Fruit fly (Drosophila melanogaster): Measurements from ENCODE around the gene eIF4E1.
A peak's percentile ranks its signal among the peaks of the same experiment; 100 is the strongest.

Gene eIF4E1

dm6 chr3L:9358713-9359040, 43.6 kb downstream of the eIF4E1 start, which contains the start of the genes UGP and Svip (continued):
- no peak for TF ChIP-seq crol (GFP tag; IDR thresholded peaks at IDR 0.05)
- peak; percentile 3 for TF ChIP-seq Ets97D (GFP tag; optimal IDR thresholded peaks at IDR 0.05)
- peak; percentile 24 for TF ChIP-seq CG12391 (tag; optimal IDR thresholded peaks at IDR 0.05)
- 0 out of 2 replicates have a peak, but pooled peaks have one; percentile 8 for TF ChIP-seq Atf6 (GFP tag; IDR thresholded peaks at IDR 0.05)
- TF ChIP-seq CG12659 (GFP tag; optimal IDR thresholded peaks at IDR 0.05), result peak; percentile 17
- TF ChIP-seq lilli (GFP tag; optimal IDR thresholded peaks at IDR 0.05), result peak; percentile 3
- TF ChIP-seq crp (GFP tag; optimal IDR thresholded peaks at IDR 0.05), result peak; percentile 77 to 95
- no peak for TF ChIP-seq CG7745 (tag; optimal IDR thresholded peaks at IDR 0.05)

- TF ChIP-seq ranshi (GFP tag; IDR thresholded peaks at IDR 0.05) (no peak), CG8478 (optimal IDR thresholded peaks at IDR 0.05) (no peak), tx (GFP tag; optimal IDR thresholded peaks at IDR 0.05) (no peak), CG7357 (GFP tag; IDR thresholded peaks at IDR 0.05) (no peak), CG1603 (tag; optimal IDR thresholded peaks at IDR 0.05) (no peak), CG11456 (GFP tag; IDR thresholded peaks at IDR 0.05) (no peak), ATbp (GFP tag; optimal IDR thresholded peaks at IDR 0.05) (no peak), Xbp1 (GFP tag; optimal IDR thresholded peaks at IDR 0.05) (no peak), Vsx1 (GFP tag; optimal IDR thresholded peaks at IDR 0.05) (peak; percentile 75), CG4854 (GFP tag; optimal IDR thresholded peaks at IDR 0.05) (no peak), Sry-β (GFP tag; optimal IDR thresholded peaks at IDR 0.05) (no peak), CG4282 (GFP tag; optimal IDR thresholded peaks at IDR 0.05) (no peak), CG6683 (GFP tag; optimal IDR thresholded peaks at IDR 0.05) (no peak), Xrp1 (GFP tag; IDR thresholded peaks at IDR 0.05) (no peak), crol (GFP tag; IDR thresholded peaks at IDR 0.05) (peak; percentile 93), NC2α (GFP tag; optimal IDR thresholded peaks at IDR 0.05) (no peak), CG8388 (GFP tag; optimal IDR thresholded peaks at IDR 0.05) (no peak), Oli (tag; optimal IDR thresholded peaks at IDR 0.05) (no peak), sd (tag; optimal IDR thresholded peaks at IDR 0.05) (peak; percentile 87), CG30431 (GFP tag; optimal IDR thresholded peaks at IDR 0.05) (no peak), Hsf (GFP tag; optimal IDR thresholded peaks at IDR 0.05) (no peak), Myb (GFP tag; optimal IDR thresholded peaks at IDR 0.05) (no peak), sqz (GFP tag; optimal IDR thresholded peaks at IDR 0.05) (peak; percentile 6), CG2678 (tag; optimal IDR thresholded peaks at IDR 0.05) (no peak), CG12104 (GFP tag; optimal IDR thresholded peaks at IDR 0.05) (no peak), slbo (GFP tag; IDR thresholded peaks at IDR 0.05) (no peak), Fer2 (tag; optimal IDR thresholded peaks at IDR 0.05) (no peak), Pdp1 (GFP tag; optimal IDR thresholded peaks at IDR 0.05) (peak in 1 of 2 experiments; percentile 33), CG1233 (GFP tag; optimal IDR thresholded peaks at IDR 0.05) (no peak), CG7786 (GFP tag; optimal IDR thresholded peaks at IDR 0.05) (no peak), Mad (GFP tag; optimal IDR thresholded peaks at IDR 0.05) (no peak), cwo (GFP tag; optimal IDR thresholded peaks at IDR 0.05) (peak; percentile 21), corto (GFP tag; optimal IDR thresholded peaks at IDR 0.05) (peak; percentile 64), Scr (GFP tag; IDR thresholded peaks at IDR 0.05; ENCODE audit: partially characterized antibody) (no peak), bsh (GFP tag; optimal IDR thresholded peaks at IDR 0.05) (peak in 1 of 2 experiments; percentile 45), inv (GFP tag; IDR thresholded peaks at IDR 0.05; ENCODE audit: partially characterized antibody) (no peak), ftz-f1 (GFP tag; optimal IDR thresholded peaks at IDR 0.05) (no peak), Optix (GFP tag; IDR thresholded peaks at IDR 0.05) (no peak), chn (GFP tag; optimal IDR thresholded peaks at IDR 0.05) (no peak), CG1647 (GFP tag; optimal IDR thresholded peaks at IDR 0.05) (no peak)
These were observed 44.2 kb downstream of the eIF4E1 start for dm6 chr3L:9357830-9358712.
